Worm (Caenorhabditis elegans) whole organism, L2 larva: ENCODE data around the gene W09D6.4.

Experiments used
- C34F6.9 ChIP-seq: fragments of 150-350 bp; optimal IDR thresholded peaks from 2 replicates; lab custom pipeline; 2014; ENCODE audit warnings: missing biosample characterization, missing genetic modification characterization
- R02D3.7 ChIP-seq: fragments of 150-350 bp; optimal IDR thresholded peaks from 2 replicates; lab custom pipeline; 2014; ENCODE audit warnings: missing biosample characterization, missing genetic modification characterization
- Y55F3AM.14 ChIP-seq: fragments of 200-800 bp; sonication (Bioruptor generic); optimal IDR thresholded peaks from 2 replicates; lab custom pipeline; 2018; ENCODE audit warnings: mild to moderate bottlenecking, missing genetic modification characterization, missing compliant biosample characterization
- ZK546.5 ChIP-seq: sonication (generic microtip); optimal IDR thresholded peaks from 2 replicates; lab custom pipeline; 2017; ENCODE audit warnings: missing biosample characterization, missing genetic modification characterization
- alr-1 ChIP-seq: fragments of 150-350 bp; optimal IDR thresholded peaks from 2 replicates; lab custom pipeline; 2014; ENCODE audit warnings: missing biosample characterization, missing genetic modification characterization
- aly-2 ChIP-seq: fragments of 150-350 bp; optimal IDR thresholded peaks from 2 replicates; lab custom pipeline; 2014; ENCODE audit warnings: missing biosample characterization, missing genetic modification characterization
- ama-1 ChIP-seq: fragments of 150-350 bp; optimal IDR thresholded peaks from 2 replicates; lab custom pipeline; 2018; ENCODE audit warnings: inconsistent platforms
- blmp-1 ChIP-seq: sonication (generic microtip); optimal IDR thresholded peaks from 2 replicates; lab custom pipeline; 2017; ENCODE audit warnings: missing genetic modification characterization, mild to moderate bottlenecking, missing compliant biosample characterization, antibody characterized with exemption, moderate library complexity; ENCODE audit not compliant: insufficient read depth
- ceh-16 ChIP-seq: fragments of 150-350 bp; optimal IDR thresholded peaks from 2 replicates; lab custom pipeline; 2014; ENCODE audit warnings: missing biosample characterization, missing genetic modification characterization
- ceh-82 ChIP-seq: fragments of 150-350 bp; optimal IDR thresholded peaks from 2 replicates; lab custom pipeline; 2014; ENCODE audit warnings: missing biosample characterization, missing genetic modification characterization
- crh-2 ChIP-seq: sonication (generic microtip); optimal IDR thresholded peaks from 2 replicates; lab custom pipeline; 2017; ENCODE audit warnings: missing biosample characterization, missing genetic modification characterization
- dmd-4 ChIP-seq: sonication (generic microtip); optimal IDR thresholded peaks from 2 replicates; lab custom pipeline; 2017; ENCODE audit warnings: missing biosample characterization, missing genetic modification characterization
- egl-27 ChIP-seq: sonication (generic microtip); optimal IDR thresholded peaks from 3 replicates; lab custom pipeline; 2017; ENCODE audit warnings: missing biosample characterization, missing genetic modification reagents, missing genetic modification characterization
- elt-1 ChIP-seq: fragments of 150-350 bp; optimal IDR thresholded peaks from 2 replicates; lab custom pipeline; 2014; ENCODE audit warnings: missing biosample characterization, missing genetic modification characterization
- elt-3 ChIP-seq: sonication (generic microtip); optimal IDR thresholded peaks from 2 replicates; lab custom pipeline; 2017; ENCODE audit warnings: missing biosample characterization, missing genetic modification characterization
- fos-1 ChIP-seq: fragments of 150-350 bp; optimal IDR thresholded peaks from 2 replicates; lab custom pipeline; 2014; ENCODE audit warnings: missing biosample characterization, missing genetic modification characterization
- gmeb-1 ChIP-seq: fragments of 150-350 bp; optimal IDR thresholded peaks from 2 replicates; lab custom pipeline; 2014; ENCODE audit warnings: missing biosample characterization, missing genetic modification characterization
- lin-11 ChIP-seq: fragments of 150-350 bp; sonication (generic microtip); optimal IDR thresholded peaks from 2 replicates; lab custom pipeline; 2014; ENCODE audit warnings: missing biosample characterization, missing genetic modification characterization, inconsistent platforms, mixed read lengths
- lin-13 ChIP-seq: fragments of 150-350 bp; optimal IDR thresholded peaks from 2 replicates; lab custom pipeline; 2014; ENCODE audit warnings: missing biosample characterization, missing genetic modification reagents, missing genetic modification characterization
- lin-39 ChIP-seq: fragments of 150-350 bp; optimal IDR thresholded peaks from 2 replicates; lab custom pipeline; 2014; ENCODE audit warnings: missing biosample characterization, missing genetic modification reagents, missing genetic modification characterization
- lsy-2 ChIP-seq, 2 experiments: fragments of 150-350 bp in 1 of 2; sonication (generic microtip) in 1 of 2; optimal IDR thresholded peaks; 2 replicates each; lab custom pipeline; 2014 to 2017; ENCODE audit warnings: missing biosample characterization in 2 of 2, missing genetic modification characterization in 2 of 2
- mab-5 ChIP-seq: fragments of 150-350 bp; optimal IDR thresholded peaks from 2 replicates; lab custom pipeline; 2014; ENCODE audit warnings: missing biosample characterization, missing genetic modification characterization
- mbf-1 ChIP-seq: sonication (generic microtip); optimal IDR thresholded peaks from 2 replicates; lab custom pipeline; 2017; ENCODE audit warnings: missing biosample characterization, missing genetic modification characterization
- mdl-1 ChIP-seq, 2 experiments: fragments of 150-350 bp in 1 of 2; sonication (generic microtip) in 1 of 2; optimal IDR thresholded peaks; 2 replicates each; lab custom pipeline; 2017; ENCODE audit warnings: missing biosample characterization in 2 of 2, missing genetic modification characterization in 2 of 2
- nhr-10 ChIP-seq: sonication (generic microtip); optimal IDR thresholded peaks from 2 replicates; lab custom pipeline; 2017; ENCODE audit warnings: missing biosample characterization, missing genetic modification characterization
- nhr-11 ChIP-seq: fragments of 150-350 bp; optimal IDR thresholded peaks from 2 replicates; lab custom pipeline; 2014; ENCODE audit warnings: missing biosample characterization, missing genetic modification characterization
- nhr-12 ChIP-seq: fragments of 150-350 bp; optimal IDR thresholded peaks from 2 replicates; lab custom pipeline; 2014; ENCODE audit warnings: missing biosample characterization, missing genetic modification characterization
- nhr-129 ChIP-seq: fragments of 150-350 bp; optimal IDR thresholded peaks from 2 replicates; lab custom pipeline; 2014; ENCODE audit warnings: missing biosample characterization, missing genetic modification characterization
- nhr-21 ChIP-seq: fragments of 150-350 bp; optimal IDR thresholded peaks from 2 replicates; lab custom pipeline; 2014; ENCODE audit warnings: missing biosample characterization, missing genetic modification characterization
- nhr-23 ChIP-seq: fragments of 150-350 bp; optimal IDR thresholded peaks from 2 replicates; lab custom pipeline; 2014; ENCODE audit warnings: missing biosample characterization, missing genetic modification reagents, missing genetic modification characterization
- nhr-237 ChIP-seq: fragments of 150-350 bp; optimal IDR thresholded peaks from 2 replicates; lab custom pipeline; 2014; ENCODE audit warnings: missing biosample characterization, missing genetic modification characterization
- nhr-25 ChIP-seq: fragments of 150-350 bp; sonication (generic microtip); optimal IDR thresholded peaks from 3 replicates; lab custom pipeline; 2014; ENCODE audit warnings: missing biosample characterization, missing genetic modification characterization
- nhr-6 ChIP-seq: fragments of 150-350 bp; optimal IDR thresholded peaks from 2 replicates; lab custom pipeline; 2014; ENCODE audit warnings: missing biosample characterization, missing genetic modification characterization
- nhr-77 ChIP-seq: fragments of 150-350 bp; optimal IDR thresholded peaks from 2 replicates; lab custom pipeline; 2014; ENCODE audit warnings: missing biosample characterization, missing genetic modification characterization
- peb-1 ChIP-seq: fragments of 150-350 bp; optimal IDR thresholded peaks from 2 replicates; lab custom pipeline; 2014; ENCODE audit warnings: missing biosample characterization, missing genetic modification characterization
- sem-4 ChIP-seq: fragments of 150-350 bp; optimal IDR thresholded peaks from 2 replicates; lab custom pipeline; 2014; ENCODE audit warnings: missing biosample characterization, missing genetic modification reagents, missing genetic modification characterization
- skn-1 ChIP-seq: sonication (generic microtip); optimal IDR thresholded peaks from 2 replicates; lab custom pipeline; 2017; ENCODE audit warnings: missing biosample characterization, missing genetic modification characterization
- sma-3 ChIP-seq: sonication (generic microtip); optimal IDR thresholded peaks from 2 replicates; lab custom pipeline; 2016; ENCODE audit warnings: missing genetic modification reagents, missing genetic modification characterization, missing compliant biosample characterization
- sma-9 ChIP-seq, 2 experiments: fragments of 150-350 bp in 1 of 2; sonication (generic microtip) in 1 of 2; optimal IDR thresholded peaks; 2 replicates each; lab custom pipeline; 2014 to 2016; ENCODE audit warnings: missing genetic modification characterization in 2 of 2, mild to moderate bottlenecking in 1 of 2, missing biosample characterization in 1 of 2, missing compliant biosample characterization in 1 of 2, missing genetic modification reagents in 1 of 2, moderate library complexity in 1 of 2
- snpc-4 ChIP-seq: fragments of 150-350 bp; optimal IDR thresholded peaks from 2 replicates; lab custom pipeline; 2014; ENCODE audit warnings: missing biosample characterization, missing genetic modification characterization
- unc-39 ChIP-seq: fragments of 150-350 bp; optimal IDR thresholded peaks from 2 replicates; lab custom pipeline; 2014; ENCODE audit warnings: missing biosample characterization, missing genetic modification characterization
- unc-55 ChIP-seq: fragments of 150-350 bp; sonication (generic microtip); optimal IDR thresholded peaks from 3 replicates; lab custom pipeline; 2014; ENCODE audit warnings: missing biosample characterization, missing genetic modification reagents, missing genetic modification characterization
- unc-62 ChIP-seq: fragments of 150-350 bp; optimal IDR thresholded peaks from 2 replicates; lab custom pipeline; 2014; ENCODE audit warnings: missing biosample characterization, missing genetic modification reagents, missing genetic modification characterization
- zag-1 ChIP-seq: fragments of 150-350 bp; optimal IDR thresholded peaks from 2 replicates; lab custom pipeline; 2014; ENCODE audit warnings: missing biosample characterization, missing genetic modification characterization
- ztf-1 ChIP-seq: fragments of 200-800 bp; sonication (Bioruptor generic); conservative IDR thresholded peaks from 2 replicates; pipeline ENCODE4 v1.3.6; 2022; ENCODE audit warnings: missing genetic modification characterization, missing compliant biosample characterization
- ztf-11 ChIP-seq: sonication (generic microtip); optimal IDR thresholded peaks from 2 replicates; lab custom pipeline; 2017; ENCODE audit warnings: missing biosample characterization, missing genetic modification characterization
- ztf-4 ChIP-seq: fragments of 150-350 bp; optimal IDR thresholded peaks from 2 replicates; lab custom pipeline; 2014; ENCODE audit warnings: missing biosample characterization, missing genetic modification characterization

The W09D6.4 gene

DNA sequence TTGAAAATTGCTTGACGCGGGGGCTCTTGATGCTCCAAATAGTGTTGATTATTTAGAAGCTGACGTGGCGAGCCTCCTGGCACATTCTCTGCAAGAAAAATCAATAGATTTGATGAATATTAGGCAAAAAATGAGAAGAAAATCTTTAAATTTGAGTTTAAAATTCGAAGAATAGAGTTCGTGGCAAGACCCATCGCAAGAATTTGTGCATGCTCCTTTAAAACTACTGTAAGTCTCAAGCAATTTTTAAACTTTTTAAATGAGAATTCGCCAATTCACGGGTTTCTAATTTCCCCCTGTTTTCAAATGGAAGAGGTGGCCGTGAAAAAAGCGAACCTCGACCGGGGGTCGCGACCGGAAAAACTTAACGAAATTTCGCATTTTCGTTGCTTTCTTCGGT lies 34.3 kb downstream of the W09D6.4 start:
- TF ChIP-seq unc-62 (GFP tag; lab: Kevin White, UChicago) (no peak), ztf-11 (no peak), dmd-4 (tag; lab: Kevin White, UChicago) (no peak), ceh-16 (tag; lab: Kevin White, UChicago) (no peak)

DNA sequence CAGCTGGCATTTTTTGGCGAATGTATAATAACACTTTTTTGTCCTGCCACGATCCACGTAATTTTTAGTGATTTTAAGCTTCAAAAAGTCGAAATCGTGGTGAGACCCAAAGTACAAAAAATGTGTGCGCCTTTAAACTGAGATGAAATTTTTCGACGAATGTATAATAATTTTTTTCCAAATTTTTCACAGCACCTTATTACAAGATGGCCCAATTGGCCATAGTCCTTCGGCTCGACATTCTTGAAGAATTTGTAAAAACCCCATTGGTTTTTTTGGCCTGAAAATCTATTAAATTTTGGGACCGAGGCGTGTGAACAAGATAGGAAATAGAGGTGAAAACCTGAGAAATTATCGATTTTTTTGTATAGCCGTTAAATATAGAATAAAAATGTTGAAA lies 36.4 kb downstream of the W09D6.4 start:
- no peak for TF ChIP-seq blmp-1 (tag; lab: Kevin White, UChicago)
- no peak for TF ChIP-seq unc-62 (GFP tag; lab: Kevin White, UChicago)
- no peak for TF ChIP-seq aly-2 (tag; lab: Kevin White, UChicago)
- no peak for TF ChIP-seq ama-1 (lab: Kevin White, UChicago)
- no peak for TF ChIP-seq nhr-12 (tag; lab: Kevin White, UChicago)
- no peak for TF ChIP-seq nhr-25 (tag; lab: Kevin White, UChicago)
- no peak for TF ChIP-seq snpc-4 (tag; lab: Kevin White, UChicago)
- no peak for TF ChIP-seq mbf-1 (tag; lab: Kevin White, UChicago)
- no peak for TF ChIP-seq gmeb-1 (tag; lab: Kevin White, UChicago)
- no peak for TF ChIP-seq dmd-4 (tag; lab: Kevin White, UChicago)
- no peak for TF ChIP-seq sem-4 (tag; lab: Kevin White, UChicago)

DNA sequence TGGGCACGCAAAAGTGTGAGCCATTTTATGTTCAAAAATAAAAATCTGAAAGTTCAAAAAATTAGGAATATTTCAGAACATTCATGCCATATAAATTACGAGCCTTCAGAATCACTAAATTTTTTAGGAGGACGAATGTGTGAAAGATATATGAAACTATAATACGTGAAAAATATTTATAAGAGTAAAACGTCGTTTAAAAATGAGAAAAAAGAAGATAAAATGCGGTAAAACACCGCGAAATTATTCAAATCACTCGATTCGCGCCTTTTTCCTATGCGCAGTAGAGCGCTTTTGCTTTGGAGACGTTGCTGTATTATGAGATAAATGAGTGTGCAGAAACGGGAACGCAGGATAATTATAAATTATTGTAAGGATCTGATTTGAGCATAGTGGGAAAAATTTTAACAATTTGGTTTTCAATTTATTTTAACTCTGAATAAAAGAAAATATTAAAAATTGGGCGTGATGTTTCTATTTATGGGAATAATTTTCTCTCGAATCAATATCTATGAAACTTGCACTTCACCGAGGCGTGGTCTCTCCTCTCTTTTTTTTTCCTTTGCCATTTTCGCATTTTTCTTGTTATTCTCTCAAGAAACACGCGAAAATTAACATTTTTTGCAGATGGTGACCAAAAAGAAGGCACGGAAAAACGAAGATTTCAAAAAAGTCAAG lies 39.8 kb downstream of the W09D6.4 start, which contains the start of the genes sup-35 and Y48A6C.4:
sup-35 (minus strand) TSS at position 51 of the 678 bp plus-strand sequence.
Y48A6C.4 (plus strand) TSS at position 628 of the 678 bp plus-strand sequence.
- TF ChIP-seq lsy-2 (tag; optimal IDR thresholded peaks at IDR 0.05; lab: Kevin White, UChicago) (peak; percentile 57 to 90), nhr-77 (tag; lab: Kevin White, UChicago) (no peak), gmeb-1 (tag; lab: Kevin White, UChicago) (peak; percentile 93), nhr-10 (tag; lab: Kevin White, UChicago) (no peak), alr-1 (tag; lab: Kevin White, UChicago) (no peak), lin-39 (tag; lab: Kevin White, UChicago) (no peak), nhr-12 (tag; lab: Kevin White, UChicago) (no peak), fos-1 (peak; percentile 34), nhr-237 (tag; lab: Kevin White, UChicago) (no peak), skn-1 (tag; lab: Kevin White, UChicago) (no peak), sma-3 (GFP tag; lab: Kevin White, UChicago) (peak; percentile 96), unc-39 (tag; lab: Kevin White, UChicago) (no peak), dmd-4 (tag; lab: Kevin White, UChicago) (no peak), nhr-129 (tag; lab: Kevin White, UChicago) (peak; percentile 76), ztf-1 (no peak), elt-3 (no peak), unc-55 (GFP tag; lab: Kevin White, UChicago) (peak; percentile 91), aly-2 (tag; lab: Kevin White, UChicago) (no peak), ceh-82 (tag; lab: Kevin White, UChicago) (no peak), sem-4 (tag; lab: Kevin White, UChicago) (peak; percentile 30), snpc-4 (tag; lab: Kevin White, UChicago) (peak; percentile 77), ama-1 (lab: Kevin White, UChicago) (no peak), blmp-1 (tag; lab: Kevin White, UChicago) (peak; percentile 8), mdl-1 (tag; optimal IDR thresholded peaks at IDR 0.05; lab: Kevin White, UChicago) (peak in 1 of 2 experiments; percentile 3), ZK546.5 (tag; lab: Kevin White, UChicago) (no peak), mbf-1 (tag; lab: Kevin White, UChicago) (no peak), ztf-4 (peak; percentile 49), crh-2 (tag; lab: Kevin White, UChicago) (peak; percentile 85), lin-11 (tag; lab: Kevin White, UChicago) (no peak), ztf-11 (no peak), nhr-25 (tag; lab: Kevin White, UChicago) (peak; percentile 64), nhr-11 (tag; lab: Kevin White, UChicago) (no peak), nhr-23 (tag; lab: Kevin White, UChicago) (no peak), C34F6.9 (tag; lab: Kevin White, UChicago) (peak; percentile 91), peb-1 (tag; lab: Kevin White, UChicago) (no peak), nhr-6 (tag; lab: Kevin White, UChicago) (peak; percentile 64), lin-13 (GFP tag; lab: Kevin White, UChicago) (peak; percentile 91), elt-1 (tag; lab: Kevin White, UChicago) (no peak), zag-1 (tag; lab: Kevin White, UChicago) (no peak), egl-27 (tag; lab: Kevin White, UChicago) (no peak), mab-5 (tag; lab: Kevin White, UChicago) (no peak), sma-9 (GFP tag; optimal IDR thresholded peaks at IDR 0.05; lab: Kevin White, UChicago) (peak; percentile 77), sma-9 (tag; optimal IDR thresholded peaks at IDR 0.05; lab: Kevin White, UChicago) (no peak), ceh-16 (tag; lab: Kevin White, UChicago) (no peak), unc-62 (GFP tag; lab: Kevin White, UChicago) (no peak), nhr-21 (tag; lab: Kevin White, UChicago) (peak; percentile 61), Y55F3AM.14 (no peak), R02D3.7 (tag; lab: Kevin White, UChicago) (no peak)
